Fruit fly (Drosophila melanogaster) whole organism, wandering third instar larva: ENCODE data around the gene Ero1L.

Experiments used
- Abd-B ChIP-seq: fragments of >200 bp; optimal IDR thresholded peaks from 2 replicates; lab custom pipeline; 2017; ENCODE audit warnings: missing biosample characterization, missing genetic modification characterization
- CG32264 ChIP-seq: fragments of 200-800 bp; sonication (Bioruptor generic); optimal IDR thresholded peaks from 2 replicates; lab custom pipeline; 2016; ENCODE audit warnings: missing biosample characterization, missing genetic modification characterization
- CG9705 ChIP-seq: fragments of 200-800 bp; sonication (Bioruptor generic); optimal IDR thresholded peaks from 2 replicates; lab custom pipeline; 2018; ENCODE audit warnings: missing biosample characterization, mild to moderate bottlenecking, missing genetic modification characterization
- CrebA ChIP-seq: fragments of 200-800 bp; sonication (Bioruptor generic); optimal IDR thresholded peaks from 2 replicates; lab custom pipeline; 2016; ENCODE audit warnings: missing biosample characterization, mild to moderate bottlenecking, missing genetic modification characterization, borderline replicate concordance
- Dfd ChIP-seq: fragments of >200 bp; optimal IDR thresholded peaks from 2 replicates; lab custom pipeline; 2017; ENCODE audit warnings: missing biosample characterization, missing genetic modification characterization
- Dif ChIP-seq: fragments of 200-275, 200-300 bp; sonication (Bioruptor generic); optimal IDR thresholded peaks from 2 replicates; lab custom pipeline; 2018; ENCODE audit warnings: missing biosample characterization, missing genetic modification characterization; ENCODE audit not compliant: partially characterized antibody
- GATAd ChIP-seq: sonication (Bioruptor generic); optimal IDR thresholded peaks from 2 replicates; lab custom pipeline; 2016; ENCODE audit warnings: missing biosample characterization, missing genetic modification characterization
- HLH106 ChIP-seq: fragments of 200-800 bp; optimal IDR thresholded peaks from 3 replicates; lab custom pipeline; 2019; ENCODE audit warnings: missing biosample characterization, mild to moderate bottlenecking, missing genetic modification characterization, moderate library complexity
- Hnf4 ChIP-seq: fragments of 200-800 bp; sonication (Bioruptor generic); optimal IDR thresholded peaks from 2 replicates; lab custom pipeline; 2016; ENCODE audit warnings: missing biosample characterization, mild to moderate bottlenecking, missing genetic modification characterization
- Hr78 ChIP-seq: fragments of >200 bp; optimal IDR thresholded peaks from 2 replicates; lab custom pipeline; 2017; ENCODE audit warnings: missing biosample characterization, missing genetic modification characterization
- Jra ChIP-seq: sonication (Bioruptor generic); optimal IDR thresholded peaks from 2 replicates; lab custom pipeline; 2016; ENCODE audit warnings: missing biosample characterization, missing genetic modification characterization
- Myc ChIP-seq: fragments of >200 bp; optimal IDR thresholded peaks from 2 replicates; lab custom pipeline; 2017
- N ChIP-seq: fragments of >200 bp; optimal IDR thresholded peaks from 2 replicates; lab custom pipeline; 2018; ENCODE audit warnings: missing biosample characterization, missing external identifiers, missing genetic modification characterization
- OdsH ChIP-seq: fragments of 200-800 bp; sonication (Bioruptor generic); optimal IDR thresholded peaks from 2 replicates; lab custom pipeline; 2016; ENCODE audit warnings: missing biosample characterization, mild to moderate bottlenecking, missing genetic modification characterization
- Rel ChIP-seq, 2 experiments: fragments of 200-800 bp; sonication (Bioruptor generic) in 1 of 2; optimal IDR thresholded peaks; 2 replicates in 1 of 2; 3 replicates in 1 of 2; lab custom pipeline; 2016 to 2019; ENCODE audit warnings: mild to moderate bottlenecking in 2 of 2, missing biosample characterization in 2 of 2, missing genetic modification characterization in 2 of 2, moderate library complexity in 1 of 2
- Sp1 ChIP-seq: fragments of 200-800 bp; sonication (Bioruptor generic); optimal IDR thresholded peaks from 3 replicates; lab custom pipeline; 2019; ENCODE audit warnings: missing biosample characterization, mild to moderate bottlenecking, missing genetic modification characterization, moderate library complexity
- br ChIP-seq: fragments of 200-800 bp; sonication (Bioruptor generic); optimal IDR thresholded peaks from 2 replicates; lab custom pipeline; 2016; ENCODE audit warnings: missing biosample characterization, missing genetic modification characterization
- brk ChIP-seq: fragments of 200-800 bp; sonication (Bioruptor generic); optimal IDR thresholded peaks from 2 replicates; lab custom pipeline; 2016; ENCODE audit warnings: missing biosample characterization, mild to moderate bottlenecking, missing genetic modification characterization
- dl ChIP-seq, 2 experiments: fragments of 175-275, 200-275 bp in 1 of 2; fragments of 200-275 bp in 1 of 2; sonication (Bioruptor generic); optimal IDR thresholded peaks; lab custom pipeline; 2018; ENCODE audit warnings: mild to moderate bottlenecking in 2 of 2, missing biosample characterization in 2 of 2, missing genetic modification characterization in 2 of 2, moderate library complexity in 2 of 2; ENCODE audit not compliant: partially characterized antibody in 2 of 2, insufficient read depth in 1 of 2
- dmrt93B ChIP-seq: fragments of 200-800 bp; sonication (Bioruptor generic); optimal IDR thresholded peaks from 2 replicates; lab custom pipeline; 2018; ENCODE audit warnings: missing biosample characterization, mild to moderate bottlenecking, missing genetic modification characterization
- dsf ChIP-seq: sonication (Bioruptor generic); optimal IDR thresholded peaks from 2 replicates; lab custom pipeline; 2016; ENCODE audit warnings: missing biosample characterization, missing genetic modification characterization, borderline replicate concordance
- ey ChIP-seq: fragments of 200-800 bp; sonication (Bioruptor generic); optimal IDR thresholded peaks from 2 replicates; lab custom pipeline; 2016; ENCODE audit warnings: missing biosample characterization, missing genetic modification characterization
- foxo ChIP-seq, 2 experiments: fragments of 200-800 bp; sonication (Bioruptor generic); optimal IDR thresholded peaks; 2 replicates in 1 of 2; 3 replicates in 1 of 2; lab custom pipeline; 2016 to 2017; ENCODE audit warnings: missing biosample characterization in 2 of 2, missing genetic modification characterization in 2 of 2
- fru ChIP-seq: fragments of 200-800 bp; sonication (Bioruptor generic); optimal IDR thresholded peaks from 3 replicates; lab custom pipeline; 2016; ENCODE audit warnings: missing biosample characterization, mild to moderate bottlenecking, missing genetic modification characterization
- h ChIP-seq: fragments of 200-800 bp; sonication (Bioruptor generic); optimal IDR thresholded peaks from 3 replicates; lab custom pipeline; 2016; ENCODE audit warnings: missing biosample characterization, mild to moderate bottlenecking, missing genetic modification characterization
- jim ChIP-seq: fragments of 175-275, 200-325 bp; sonication (Bioruptor generic); optimal IDR thresholded peaks from 2 replicates; lab custom pipeline; 2016; ENCODE audit warnings: missing biosample characterization, mild to moderate bottlenecking, missing genetic modification characterization
- lola ChIP-seq: fragments of >200 bp; optimal IDR thresholded peaks from 2 replicates; lab custom pipeline; 2017; ENCODE audit warnings: missing biosample characterization, missing genetic modification characterization
- pan ChIP-seq: fragments of >200 bp; optimal IDR thresholded peaks from 2 replicates; lab custom pipeline; 2017
- psq ChIP-seq: fragments of 200-800 bp; sonication (Bioruptor generic); optimal IDR thresholded peaks from 3 replicates; lab custom pipeline; 2017; ENCODE audit warnings: missing biosample characterization, mild to moderate bottlenecking, missing genetic modification characterization, moderate library complexity
- rgr ChIP-seq: fragments of 200-800 bp; sonication (Bioruptor generic); optimal IDR thresholded peaks from 3 replicates; lab custom pipeline; 2016; ENCODE audit warnings: missing biosample characterization, mild to moderate bottlenecking, missing genetic modification characterization
- sage ChIP-seq: fragments of 200-800 bp; sonication (Bioruptor generic); optimal IDR thresholded peaks from 2 replicates; lab custom pipeline; 2016; ENCODE audit warnings: missing biosample characterization, mild to moderate bottlenecking, missing genetic modification characterization
- sv ChIP-seq: fragments of 200-800 bp; sonication (Bioruptor generic); optimal IDR thresholded peaks from 3 replicates; lab custom pipeline; 2016; ENCODE audit warnings: missing biosample characterization, missing genetic modification characterization
- tai ChIP-seq: sonication (Bioruptor generic); optimal IDR thresholded peaks from 2 replicates; lab custom pipeline; 2016; ENCODE audit warnings: missing biosample characterization, missing genetic modification characterization
- woc ChIP-seq: sonication (Bioruptor generic); optimal IDR thresholded peaks from 2 replicates; lab custom pipeline; 2016; ENCODE audit warnings: missing biosample characterization, mild to moderate bottlenecking, missing genetic modification characterization

Gene Ero1L

DNA sequence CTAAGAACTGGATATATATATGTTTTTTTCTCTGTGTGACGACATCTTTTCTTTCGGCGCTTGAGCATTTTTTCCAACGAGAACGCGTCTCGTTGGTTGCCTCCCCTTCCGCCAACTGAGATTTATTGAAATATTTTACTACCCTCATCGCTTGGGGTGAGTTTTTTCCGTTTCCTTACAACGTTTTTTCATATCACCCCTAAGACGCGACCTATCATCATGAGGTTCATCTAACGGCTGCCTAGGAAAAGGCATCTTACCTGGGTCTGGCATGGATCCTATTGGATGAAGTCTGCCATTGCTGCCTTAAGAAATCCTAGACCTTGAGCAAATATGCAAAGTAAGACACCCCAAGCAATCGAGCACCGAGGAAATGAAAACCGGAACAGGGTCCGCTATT lies 10.9 kb upstream of the Ero1L start:
- TF ChIP-seq HLH106 (tag; lab: Kevin White, UChicago) (no peak), sage (GFP tag; lab: Kevin White, UChicago) (no peak), Rel (GFP tag; optimal IDR thresholded peaks at IDR 0.05; lab: Kevin White, UChicago) (no peak), Rel (tag; optimal IDR thresholded peaks at IDR 0.05; lab: Kevin White, UChicago) (no peak), N (GFP tag; lab: Kevin White, UChicago) (no peak), CrebA (GFP tag; lab: Kevin White, UChicago) (no peak), CG32264 (no peak), brk (GFP tag; lab: Kevin White, UChicago) (no peak), sv (GFP tag; lab: Kevin White, UChicago) (no peak)

DNA sequence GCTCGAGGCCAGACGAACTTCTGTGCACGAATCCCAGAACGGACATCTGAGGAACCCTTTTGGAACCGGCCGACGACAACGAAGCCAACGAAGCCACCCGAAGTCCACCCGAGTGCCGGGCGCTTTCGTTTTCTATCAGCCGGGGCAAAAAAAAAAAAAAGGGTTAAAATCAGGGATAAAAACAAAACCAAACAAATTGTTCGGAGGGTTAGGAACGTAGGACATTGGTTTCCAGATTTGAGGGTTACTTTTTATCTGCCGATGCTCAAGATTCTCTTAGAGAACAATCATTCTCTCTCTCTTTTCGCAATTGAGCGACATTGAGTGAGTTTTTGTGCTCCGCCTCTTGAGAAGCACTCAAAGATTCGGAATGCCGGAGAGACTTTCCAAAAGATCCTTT lies 9.3 kb upstream of the Ero1L start, which contains the start of gene nab:
Gene nab, minus strand, starts transcription at position 7 of the 400 bp plus-strand sequence.
- TF ChIP-seq Hr78 (no peak), Sp1 (GFP tag; lab: Kevin White, UChicago) (peak; percentile 44), CrebA (GFP tag; lab: Kevin White, UChicago) (peak; percentile 62), psq (GFP tag; lab: Kevin White, UChicago) (no peak)

- TF ChIP-seq Dif (GFP tag; lab: Kevin White, UChicago) (peak; percentile 91), fru (peak; percentile 22), Rel (GFP tag; optimal IDR thresholded peaks at IDR 0.05; lab: Kevin White, UChicago) (no peak), Rel (tag; optimal IDR thresholded peaks at IDR 0.05; lab: Kevin White, UChicago) (no peak), dl (GFP tag; optimal IDR thresholded peaks at IDR 0.05; lab: Kevin White, UChicago; ENCODE audit: insufficient read depth in 1 of 2, partially characterized antibody in 2 of 2) (peak; percentile 38 to 89)
Observed at dm6 chr3L:4167353-4167842, 2.8 kb upstream of the Ero1L start, which contains the start of gene mas. Gene mas, minus strand, starts transcription at chr3L:4167464.

DNA sequence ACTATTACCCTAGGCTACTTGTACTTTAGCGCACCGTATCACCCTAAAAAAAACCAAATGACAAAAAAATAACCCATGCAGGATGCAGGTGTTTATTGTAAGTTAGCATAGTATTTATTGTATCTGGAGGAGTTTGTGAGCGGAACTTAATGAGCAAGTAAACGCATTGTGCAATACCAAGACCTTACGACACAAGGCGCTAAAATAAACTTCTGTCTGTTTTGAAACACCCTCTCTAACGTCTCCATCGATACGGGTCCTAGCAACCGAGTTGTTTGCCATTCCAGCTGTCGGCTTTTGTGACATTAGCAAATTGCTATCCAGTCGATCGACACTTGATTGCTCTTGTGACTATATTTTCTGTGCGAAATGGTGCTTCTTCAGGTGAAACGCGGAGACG lies 3.4 kb downstream of the Ero1L start, which contains the start of gene CG18675:
Gene CG18675, plus strand, starts transcription at position 301 of the 400 bp plus-strand sequence.
- TF ChIP-seq Hr78, result no peak
- no peak for TF ChIP-seq sage (GFP tag; lab: Kevin White, UChicago)
- TF ChIP-seq woc, result no peak
- TF ChIP-seq Jra, result no peak
- TF ChIP-seq h, result no peak
- TF ChIP-seq rgr (GFP tag; lab: Kevin White, UChicago), result no peak
- no peak for TF ChIP-seq sv (GFP tag; lab: Kevin White, UChicago)
- TF ChIP-seq lola (GFP tag; lab: Kevin White, UChicago), result no peak
- TF ChIP-seq dsf (GFP tag; lab: Kevin White, UChicago), result no peak
- TF ChIP-seq psq (GFP tag; lab: Kevin White, UChicago), result no peak
- TF ChIP-seq foxo (GFP tag; optimal IDR thresholded peaks at IDR 0.05; lab: Kevin White, UChicago), result no peak
- no peak for TF ChIP-seq GATAd (GFP tag; lab: Kevin White, UChicago)
- TF ChIP-seq Abd-B, result no peak
- no peak for TF ChIP-seq OdsH (GFP tag; lab: Kevin White, UChicago)
- no peak for TF ChIP-seq Hnf4 (GFP tag; lab: Kevin White, UChicago)
- TF ChIP-seq dl (GFP tag; optimal IDR thresholded peaks at IDR 0.05; lab: Kevin White, UChicago; ENCODE audit: insufficient read depth in 1 of 2, partially characterized antibody in 2 of 2), result no peak
- TF ChIP-seq dmrt93B (GFP tag; lab: Kevin White, UChicago), result no peak
- TF ChIP-seq brk (GFP tag; lab: Kevin White, UChicago), result no peak
- TF ChIP-seq ey (GFP tag; lab: Kevin White, UChicago), result no peak
- TF ChIP-seq Dif (GFP tag; lab: Kevin White, UChicago), result no peak

DNA sequence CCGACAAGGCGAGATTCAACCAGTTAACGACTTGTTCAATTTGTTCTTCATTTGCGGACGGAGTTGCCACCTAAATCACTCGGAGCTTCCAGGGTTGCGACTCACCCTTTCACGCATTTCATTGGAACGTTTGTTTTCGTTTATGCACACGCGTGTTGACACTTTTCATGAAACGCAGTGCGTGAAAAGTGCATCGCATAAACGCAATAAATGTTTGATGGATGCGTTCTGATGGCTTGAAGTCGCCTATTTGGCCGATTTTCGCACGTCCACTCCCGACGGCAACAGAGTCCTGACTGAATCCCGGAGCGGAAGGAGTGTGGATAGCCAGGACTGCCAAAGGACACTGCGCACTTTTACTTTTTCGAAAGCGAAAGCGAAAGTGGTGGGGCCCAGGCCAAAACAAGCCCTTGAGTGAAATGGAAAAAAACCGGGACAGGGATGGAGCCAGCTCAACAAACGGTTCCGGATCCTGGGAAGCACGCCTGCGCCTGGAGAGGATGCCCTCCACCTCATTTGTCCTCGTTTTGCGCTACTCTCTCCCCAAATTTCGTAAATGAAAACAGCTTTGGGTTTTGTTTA lies 7.9 kb downstream of the Ero1L start, which contains the start of gene Teh4:
Gene Teh4, minus strand, starts transcription at position 290 of the 582 bp plus-strand sequence.
- TF ChIP-seq dmrt93B (GFP tag; lab: Kevin White, UChicago), result no peak
- TF ChIP-seq pan (lab: Kevin White, UChicago), result no peak
- no peak for TF ChIP-seq dl (GFP tag; optimal IDR thresholded peaks at IDR 0.05; lab: Kevin White, UChicago; ENCODE audit: insufficient read depth in 1 of 2, partially characterized antibody in 2 of 2)
- TF ChIP-seq Myc (lab: Kevin White, UChicago), result no peak
- TF ChIP-seq GATAd (GFP tag; lab: Kevin White, UChicago), result no peak
- no peak for TF ChIP-seq sage (GFP tag; lab: Kevin White, UChicago)
- TF ChIP-seq h, result no peak
- no peak for TF ChIP-seq Sp1 (GFP tag; lab: Kevin White, UChicago)
- no peak for TF ChIP-seq Dfd (GFP tag; lab: Kevin White, UChicago)
- TF ChIP-seq psq (GFP tag; lab: Kevin White, UChicago), result no peak
- TF ChIP-seq CG32264, result no peak
- no peak for TF ChIP-seq tai (GFP tag; lab: Kevin White, UChicago)
- TF ChIP-seq Abd-B, result no peak
- TF ChIP-seq Jra, result no peak
- no peak for TF ChIP-seq CG9705 (GFP tag; lab: Kevin White, UChicago)
- TF ChIP-seq Hnf4 (GFP tag; lab: Kevin White, UChicago), result no peak
- no peak for TF ChIP-seq jim
- no peak for TF ChIP-seq br (GFP tag; lab: Kevin White, UChicago)
- no peak for TF ChIP-seq N (GFP tag; lab: Kevin White, UChicago)
- TF ChIP-seq HLH106 (tag; lab: Kevin White, UChicago), result no peak
